Fruit fly (Drosophila melanogaster) whole organism, embryonic: ENCODE results near the gene Muc68D.

Experiments
- Bdp1 ChIP-seq: fragments of 200-800 bp; sonication (Bioruptor generic); optimal IDR thresholded peaks from 3 replicates; lab custom pipeline; 2016; ENCODE audit warnings: missing biosample characterization, missing genetic modification characterization
- CG10209 ChIP-seq: fragments of 200-800 bp; sonication (Bioruptor generic); optimal IDR thresholded peaks from 3 replicates; lab custom pipeline; 2017; ENCODE audit warnings: missing biosample characterization, mild to moderate bottlenecking, missing genetic modification characterization, missing genetic modification reagents
- CG11723 ChIP-seq: fragments of 200-800 bp; sonication (Bioruptor generic); optimal IDR thresholded peaks from 2 replicates; lab custom pipeline; 2017; ENCODE audit warnings: missing biosample characterization, mild to moderate bottlenecking, missing genetic modification characterization
- CG17385 ChIP-seq: fragments of 200-800 bp; sonication (Bioruptor generic); optimal IDR thresholded peaks from 3 replicates; lab custom pipeline; 2018; ENCODE audit warnings: missing biosample characterization, mild to moderate bottlenecking, missing genetic modification characterization
- CG7928 ChIP-seq: fragments of 200-800 bp; sonication (Bioruptor generic); optimal IDR thresholded peaks from 2 replicates; lab custom pipeline; 2017; ENCODE audit warnings: missing biosample characterization, mild to moderate bottlenecking, missing genetic modification characterization
- Med ChIP-seq: fragments of 200-800 bp; sonication (Bioruptor generic); peaks from one replicate; lab custom pipeline; 2016; ENCODE audit warnings: missing biosample characterization, missing genetic modification characterization, mild to moderate bottlenecking, inconsistent platforms, moderate library complexity
- NFAT ChIP-seq: fragments of 200-800 bp; sonication (Bioruptor generic); IDR thresholded peaks from 2 replicates; pipeline ENCODE4 v1.3.6; 2022; ENCODE audit warnings: missing biosample characterization, missing genetic modification characterization
- Rx ChIP-seq: fragments of 200-800 bp; sonication (Bioruptor generic); IDR thresholded peaks from 2 replicates; pipeline ENCODE4 v1.3.6; 2022; ENCODE audit warnings: missing biosample characterization, missing genetic modification characterization
- bab2 ChIP-seq: fragments of 200-800 bp; sonication (Bioruptor generic); optimal IDR thresholded peaks from 2 replicates; lab custom pipeline; 2016; ENCODE audit warnings: missing biosample characterization, missing genetic modification characterization
- croc ChIP-seq: fragments of 200-800 bp; sonication (Bioruptor generic); conservative IDR thresholded peaks from 3 replicates; pipeline ENCODE4 v1.3.6; 2022; ENCODE audit warnings: missing biosample characterization, missing genetic modification characterization
- esg ChIP-seq: fragments of 200-800 bp; sonication (Bioruptor generic); conservative IDR thresholded peaks from 2 replicates; pipeline ENCODE4 v1.3.6; 2022; ENCODE audit warnings: missing biosample characterization, missing genetic modification characterization
- fd96Cb ChIP-seq: fragments of 200-800 bp; sonication (Bioruptor generic); optimal IDR thresholded peaks from 2 replicates; lab custom pipeline; 2018; ENCODE audit warnings: missing biosample characterization, mild to moderate bottlenecking, missing genetic modification characterization, moderate library complexity
- pan ChIP-seq, 4 experiments: fragments of >200 bp in 3 of 4; fragments of 200-800 bp in 1 of 4; sonication (Bioruptor generic) in 1 of 4; optimal IDR thresholded peaks in 3 of 4; IDR thresholded peaks in 1 of 4; 2 replicates each; pipeline versions ENCODE4 v1.3.6 to Lab custom; 2017 to 2022; ENCODE audit warnings: missing biosample characterization in 2 of 4, missing genetic modification characterization in 2 of 4, mixed read lengths in 1 of 4
- vnd ChIP-seq: fragments of 200-800 bp; sonication (Bioruptor generic); IDR thresholded peaks from 3 replicates; pipeline ENCODE4 v1.3.6; 2022; ENCODE audit warnings: missing biosample characterization, missing genetic modification characterization; ENCODE audit not compliant: partially characterized antibody

dm6 chr3L:11788195-11788594 lies 16.2 kb upstream of the Muc68D start:
- TF ChIP-seq Bdp1 (no peak), Rx (GFP tag; lab: Robert Waterston, UW) (no peak), croc (GFP tag; lab: Robert Waterston, UW) (no peak), bab2 (GFP tag; lab: Kevin White, UChicago) (no peak), vnd (GFP tag; lab: Robert Waterston, UW) (no peak), NFAT (GFP tag; lab: Robert Waterston, UW) (no peak), CG17385 (GFP tag; lab: Kevin White, UChicago) (no peak), CG7928 (GFP tag; lab: Kevin White, UChicago) (no peak), pan (optimal IDR thresholded peaks at IDR 0.05; lab: Kevin White, UChicago) (no peak), pan (GFP tag; optimal IDR thresholded peaks at IDR 0.05 in 1 of 2, IDR thresholded peaks at IDR 0.05 in 1 of 2) (no peak), CG10209 (no peak), fd96Cb (tag; lab: Kevin White, UChicago) (no peak), CG11723 (no peak), esg (GFP tag; lab: Robert Waterston, UW) (no peak), Med (peak; percentile 23)
